Worm (Caenorhabditis elegans) whole organism, L2 larva: ENCODE data around the gene F08G2.8.
"Not testable (repeated sequence)": the region's sequence is repeated elsewhere in the genome, so short reads cannot be mapped to it uniquely, and the experiment has no call there.

ENCODE experiments used
- C34F6.9 ChIP-seq: fragments of 150-350 bp; optimal IDR thresholded peaks from 2 replicates; lab custom pipeline; 2014; ENCODE audit warnings: missing biosample characterization, missing genetic modification characterization
- F13H6.1 ChIP-seq: sonication (generic microtip); optimal IDR thresholded peaks from 2 replicates; lab custom pipeline; 2016; ENCODE audit warnings: missing genetic modification characterization, missing compliant biosample characterization
- R02D3.7 ChIP-seq: fragments of 150-350 bp; optimal IDR thresholded peaks from 2 replicates; lab custom pipeline; 2014; ENCODE audit warnings: missing biosample characterization, missing genetic modification characterization
- Y55F3AM.14 ChIP-seq: fragments of 200-800 bp; sonication (Bioruptor generic); optimal IDR thresholded peaks from 2 replicates; lab custom pipeline; 2018; ENCODE audit warnings: mild to moderate bottlenecking, missing genetic modification characterization, missing compliant biosample characterization
- ZK546.5 ChIP-seq: sonication (generic microtip); optimal IDR thresholded peaks from 2 replicates; lab custom pipeline; 2017; ENCODE audit warnings: missing biosample characterization, missing genetic modification characterization
- aly-2 ChIP-seq: fragments of 150-350 bp; optimal IDR thresholded peaks from 2 replicates; lab custom pipeline; 2014; ENCODE audit warnings: missing biosample characterization, missing genetic modification characterization
- ama-1 ChIP-seq: fragments of 150-350 bp; optimal IDR thresholded peaks from 2 replicates; lab custom pipeline; 2018; ENCODE audit warnings: inconsistent platforms
- ceh-16 ChIP-seq: fragments of 150-350 bp; optimal IDR thresholded peaks from 2 replicates; lab custom pipeline; 2014; ENCODE audit warnings: missing biosample characterization, missing genetic modification characterization
- ceh-82 ChIP-seq: fragments of 150-350 bp; optimal IDR thresholded peaks from 2 replicates; lab custom pipeline; 2014; ENCODE audit warnings: missing biosample characterization, missing genetic modification characterization
- egl-27 ChIP-seq: sonication (generic microtip); optimal IDR thresholded peaks from 3 replicates; lab custom pipeline; 2017; ENCODE audit warnings: missing biosample characterization, missing genetic modification reagents, missing genetic modification characterization
- elt-1 ChIP-seq: fragments of 150-350 bp; optimal IDR thresholded peaks from 2 replicates; lab custom pipeline; 2014; ENCODE audit warnings: missing biosample characterization, missing genetic modification characterization
- elt-3 ChIP-seq: sonication (generic microtip); optimal IDR thresholded peaks from 2 replicates; lab custom pipeline; 2017; ENCODE audit warnings: missing biosample characterization, missing genetic modification characterization
- fos-1 ChIP-seq: fragments of 150-350 bp; optimal IDR thresholded peaks from 2 replicates; lab custom pipeline; 2014; ENCODE audit warnings: missing biosample characterization, missing genetic modification characterization
- lin-39 ChIP-seq: fragments of 150-350 bp; optimal IDR thresholded peaks from 2 replicates; lab custom pipeline; 2014; ENCODE audit warnings: missing biosample characterization, missing genetic modification reagents, missing genetic modification characterization
- lsy-2 ChIP-seq, 2 experiments: fragments of 150-350 bp in 1 of 2; sonication (generic microtip) in 1 of 2; optimal IDR thresholded peaks; 2 replicates each; lab custom pipeline; 2014 to 2017; ENCODE audit warnings: missing biosample characterization in 2 of 2, missing genetic modification characterization in 2 of 2
- mab-5 ChIP-seq: fragments of 150-350 bp; optimal IDR thresholded peaks from 2 replicates; lab custom pipeline; 2014; ENCODE audit warnings: missing biosample characterization, missing genetic modification characterization
- mbf-1 ChIP-seq: sonication (generic microtip); optimal IDR thresholded peaks from 2 replicates; lab custom pipeline; 2017; ENCODE audit warnings: missing biosample characterization, missing genetic modification characterization
- nhr-10 ChIP-seq: sonication (generic microtip); optimal IDR thresholded peaks from 2 replicates; lab custom pipeline; 2017; ENCODE audit warnings: missing biosample characterization, missing genetic modification characterization
- nhr-11 ChIP-seq: fragments of 150-350 bp; optimal IDR thresholded peaks from 2 replicates; lab custom pipeline; 2014; ENCODE audit warnings: missing biosample characterization, missing genetic modification characterization
- nhr-129 ChIP-seq: fragments of 150-350 bp; optimal IDR thresholded peaks from 2 replicates; lab custom pipeline; 2014; ENCODE audit warnings: missing biosample characterization, missing genetic modification characterization
- nhr-237 ChIP-seq: fragments of 150-350 bp; optimal IDR thresholded peaks from 2 replicates; lab custom pipeline; 2014; ENCODE audit warnings: missing biosample characterization, missing genetic modification characterization
- nhr-6 ChIP-seq: fragments of 150-350 bp; optimal IDR thresholded peaks from 2 replicates; lab custom pipeline; 2014; ENCODE audit warnings: missing biosample characterization, missing genetic modification characterization
- skn-1 ChIP-seq: sonication (generic microtip); optimal IDR thresholded peaks from 2 replicates; lab custom pipeline; 2017; ENCODE audit warnings: missing biosample characterization, missing genetic modification characterization
- sma-3 ChIP-seq: sonication (generic microtip); optimal IDR thresholded peaks from 2 replicates; lab custom pipeline; 2016; ENCODE audit warnings: missing genetic modification reagents, missing genetic modification characterization, missing compliant biosample characterization
- sma-9 ChIP-seq, 2 experiments: fragments of 150-350 bp in 1 of 2; sonication (generic microtip) in 1 of 2; optimal IDR thresholded peaks; 2 replicates each; lab custom pipeline; 2014 to 2016; ENCODE audit warnings: missing genetic modification characterization in 2 of 2, mild to moderate bottlenecking in 1 of 2, missing biosample characterization in 1 of 2, missing compliant biosample characterization in 1 of 2, missing genetic modification reagents in 1 of 2, moderate library complexity in 1 of 2
- snpc-4 ChIP-seq: fragments of 150-350 bp; optimal IDR thresholded peaks from 2 replicates; lab custom pipeline; 2014; ENCODE audit warnings: missing biosample characterization, missing genetic modification characterization
- unc-39 ChIP-seq: fragments of 150-350 bp; optimal IDR thresholded peaks from 2 replicates; lab custom pipeline; 2014; ENCODE audit warnings: missing biosample characterization, missing genetic modification characterization
- unc-55 ChIP-seq: fragments of 150-350 bp; sonication (generic microtip); optimal IDR thresholded peaks from 3 replicates; lab custom pipeline; 2014; ENCODE audit warnings: missing biosample characterization, missing genetic modification reagents, missing genetic modification characterization
- zag-1 ChIP-seq: fragments of 150-350 bp; optimal IDR thresholded peaks from 2 replicates; lab custom pipeline; 2014; ENCODE audit warnings: missing biosample characterization, missing genetic modification characterization
- ztf-1 ChIP-seq: fragments of 200-800 bp; sonication (Bioruptor generic); conservative IDR thresholded peaks from 2 replicates; pipeline ENCODE4 v1.3.6; 2022; ENCODE audit warnings: missing genetic modification characterization, missing compliant biosample characterization
- ztf-11 ChIP-seq: sonication (generic microtip); optimal IDR thresholded peaks from 2 replicates; lab custom pipeline; 2017; ENCODE audit warnings: missing biosample characterization, missing genetic modification characterization
- ztf-4 ChIP-seq: fragments of 150-350 bp; optimal IDR thresholded peaks from 2 replicates; lab custom pipeline; 2014; ENCODE audit warnings: missing biosample characterization, missing genetic modification characterization

Gene F08G2.8

DNA sequence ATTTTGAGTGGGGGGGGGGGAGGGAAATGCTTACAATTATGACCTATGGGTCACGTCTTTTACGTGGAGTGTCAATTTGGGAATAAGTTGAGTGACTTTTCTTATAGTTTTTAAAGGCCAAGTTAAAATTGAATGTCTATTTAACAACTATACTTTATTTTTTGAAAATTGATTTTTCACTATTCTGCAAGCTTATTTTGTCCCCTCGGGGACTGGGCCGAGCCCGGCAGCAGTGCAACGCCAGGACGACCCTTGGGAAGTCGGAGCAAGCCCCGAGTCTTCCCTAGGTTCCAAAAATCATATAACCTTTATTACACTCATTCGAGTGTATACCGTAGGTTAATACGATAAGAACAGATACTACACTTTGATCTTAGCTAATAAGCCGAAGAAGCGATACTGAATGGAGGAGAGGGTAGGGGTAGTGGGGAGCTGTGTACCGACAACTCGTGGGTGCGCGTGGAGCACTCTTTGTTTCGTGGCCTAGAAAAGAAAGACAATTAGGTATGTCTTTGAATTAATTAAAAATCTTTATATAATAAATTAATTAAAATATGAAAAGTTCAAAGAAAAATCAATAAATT is 16.3 kb upstream of the F08G2.8 start, which contains the start of gene ins-37:
Gene ins-37, minus strand, starts transcription at position 384 of the 584 bp plus-strand sequence.
- not testable (repeated sequence) for TF ChIP-seq ceh-82 (tag; lab: Kevin White, UChicago); nhr-6 (tag; lab: Kevin White, UChicago); nhr-237

DNA sequence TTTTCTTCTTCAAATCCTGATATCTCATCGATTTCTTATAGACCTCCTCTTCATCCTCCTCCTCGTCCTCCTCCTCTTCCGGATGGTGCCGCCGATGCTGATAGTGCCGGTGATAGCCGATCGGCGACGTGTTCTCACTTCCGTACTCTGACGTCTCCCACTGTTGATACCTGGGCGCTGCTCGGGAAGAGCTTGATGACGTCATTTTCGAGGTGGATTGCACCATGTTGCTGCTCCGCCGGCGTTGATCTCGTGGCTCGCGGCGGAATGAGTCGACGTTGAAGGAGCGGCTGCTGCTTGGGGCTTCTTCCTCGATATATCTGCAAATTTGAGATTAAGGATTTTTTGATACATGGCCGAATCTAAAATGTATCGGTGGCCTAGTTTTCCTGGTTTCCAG is 13.7 kb upstream of the F08G2.8 start:
- TF ChIP-seq ztf-4 (tag; lab: Kevin White, UChicago) (no peak), Y55F3AM.14 (GFP tag; lab: Kevin White, UChicago) (no peak), elt-1 (tag; lab: Kevin White, UChicago) (no peak)
- TF ChIP-seq, all 48 proteins: peak for 0

- TF ChIP-seq nhr-237: no peak
- no peak for TF ChIP-seq nhr-11 (tag; lab: Kevin White, UChicago)
- TF ChIP-seq elt-1 (tag; lab: Kevin White, UChicago): no peak
- no peak for TF ChIP-seq ama-1 (lab: Kevin White, UChicago)
- TF ChIP-seq Y55F3AM.14 (GFP tag; lab: Kevin White, UChicago): no peak
- TF ChIP-seq nhr-129: no peak
- no peak for TF ChIP-seq F13H6.1 (tag; lab: Kevin White, UChicago)
- TF ChIP-seq mab-5 (tag; lab: Kevin White, UChicago): no peak
- no peak for TF ChIP-seq skn-1 (tag; lab: Kevin White, UChicago)
- TF ChIP-seq ceh-16 (tag; lab: Kevin White, UChicago): no peak
- TF ChIP-seq unc-55 (GFP tag; lab: Kevin White, UChicago): no peak
Observed at ce11 chrII:13839454-13839853, 12.7 kb upstream of the F08G2.8 start.

DNA sequence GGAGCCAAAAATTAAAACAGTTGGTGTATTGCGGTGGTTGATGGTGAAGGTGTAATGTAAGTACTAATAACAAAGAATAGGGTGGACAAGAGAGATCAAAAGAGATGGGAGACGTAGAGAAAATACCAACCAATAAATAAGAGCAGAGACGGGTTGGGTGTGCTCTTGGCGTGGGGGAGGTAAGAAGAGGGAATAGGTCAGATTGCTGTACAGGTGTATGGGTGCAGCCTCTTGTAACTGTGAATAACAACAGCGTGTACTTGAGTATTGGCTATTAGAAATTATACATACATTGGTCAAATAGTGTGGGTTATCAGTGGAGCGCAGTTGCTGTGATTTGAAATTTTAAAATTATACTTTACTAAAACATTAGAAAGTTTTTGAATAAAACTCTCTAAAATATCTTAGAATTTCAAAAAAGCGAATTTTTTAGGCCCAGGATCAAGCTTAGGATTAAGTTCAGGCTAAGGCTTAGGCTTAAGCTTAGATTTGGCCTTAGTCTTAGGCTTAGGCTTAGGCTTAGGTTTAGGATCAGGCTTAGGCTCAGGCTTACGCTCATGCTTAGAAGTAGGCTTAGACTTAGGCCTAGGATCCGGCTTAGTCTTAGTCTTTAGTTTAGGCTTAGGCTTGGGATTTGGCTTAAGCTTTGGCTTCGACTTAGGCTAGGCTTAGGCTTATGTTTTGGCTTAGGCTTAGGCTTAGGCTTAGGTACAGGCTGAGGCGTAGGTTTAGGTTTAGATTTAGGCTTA is 10.8 kb upstream of the F08G2.8 start, which contains the start of gene F08G2.7:
Gene F08G2.7, minus strand, starts transcription at position 51 of the 749 bp plus-strand sequence.
- TF ChIP-seq nhr-11 (tag; lab: Kevin White, UChicago) (no peak), C34F6.9 (tag; lab: Kevin White, UChicago) (no peak), ceh-16 (tag; lab: Kevin White, UChicago) (no peak), ZK546.5 (no peak), sma-3 (GFP tag; lab: Kevin White, UChicago) (no peak), sma-9 (GFP tag; optimal IDR thresholded peaks at IDR 0.05; lab: Kevin White, UChicago) (no peak), sma-9 (tag; optimal IDR thresholded peaks at IDR 0.05; lab: Kevin White, UChicago) (no peak), mbf-1 (tag; lab: Kevin White, UChicago) (no peak), lsy-2 (tag; optimal IDR thresholded peaks at IDR 0.05; lab: Kevin White, UChicago) (no peak), ama-1 (lab: Kevin White, UChicago) (no peak), egl-27 (no peak), unc-39 (tag; lab: Kevin White, UChicago) (no peak), ceh-82 (tag; lab: Kevin White, UChicago) (no peak)

ce11 chrII:13842340-13842739 is 9.8 kb upstream of the F08G2.8 start:
- TF ChIP-seq fos-1 (no peak), R02D3.7 (tag; lab: Kevin White, UChicago) (no peak), unc-55 (GFP tag; lab: Kevin White, UChicago) (no peak), ztf-11 (tag; lab: Kevin White, UChicago) (no peak), lin-39 (tag; lab: Kevin White, UChicago) (no peak), snpc-4 (tag; lab: Kevin White, UChicago) (no peak), C34F6.9 (tag; lab: Kevin White, UChicago) (no peak), nhr-10 (tag; lab: Kevin White, UChicago) (no peak), ceh-16 (tag; lab: Kevin White, UChicago) (no peak), zag-1 (no peak), elt-1 (tag; lab: Kevin White, UChicago) (no peak), nhr-11 (tag; lab: Kevin White, UChicago) (no peak), ztf-1 (GFP tag; lab: Robert Waterston, UW) (no peak), Y55F3AM.14 (GFP tag; lab: Kevin White, UChicago) (no peak), aly-2 (tag; lab: Kevin White, UChicago) (no peak), nhr-129 (no peak), elt-3 (no peak)
